Fruit fly (Drosophila melanogaster): ENCODE data around the gene Bace.

Gene Bace

DNA sequence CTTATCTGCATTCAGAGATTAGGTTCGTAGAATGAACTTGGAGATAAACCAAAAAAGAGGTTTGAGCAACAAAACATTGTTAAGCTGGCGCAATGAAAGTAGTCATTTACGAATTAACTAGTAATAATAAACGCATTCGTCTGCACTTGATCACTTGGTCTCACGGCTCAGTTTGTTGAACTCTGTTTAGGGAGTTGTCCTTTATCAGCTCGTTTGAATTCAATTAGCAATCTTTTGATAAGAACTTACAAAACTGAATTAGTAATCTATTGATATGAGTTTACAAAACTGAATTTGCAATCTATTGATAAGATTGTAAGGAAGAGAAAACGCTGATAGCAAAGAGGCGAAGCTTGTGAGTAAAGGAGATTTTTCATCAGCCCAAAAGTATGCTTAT, 38.0 kb upstream of the Bace start:
- TF ChIP-seq ttk (optimal IDR thresholded peaks at IDR 0.05) = no peak
- no peak for TF ChIP-seq psq (optimal IDR thresholded peaks at IDR 0.05)
- TF ChIP-seq h (optimal IDR thresholded peaks at IDR 0.05) = no peak
- no peak for TF ChIP-seq Myc (optimal IDR thresholded peaks at IDR 0.05)
- no peak for TF ChIP-seq insv (optimal IDR thresholded peaks at IDR 0.05)
- no peak for TF ChIP-seq Sin3A (optimal IDR thresholded peaks at IDR 0.05)

DNA sequence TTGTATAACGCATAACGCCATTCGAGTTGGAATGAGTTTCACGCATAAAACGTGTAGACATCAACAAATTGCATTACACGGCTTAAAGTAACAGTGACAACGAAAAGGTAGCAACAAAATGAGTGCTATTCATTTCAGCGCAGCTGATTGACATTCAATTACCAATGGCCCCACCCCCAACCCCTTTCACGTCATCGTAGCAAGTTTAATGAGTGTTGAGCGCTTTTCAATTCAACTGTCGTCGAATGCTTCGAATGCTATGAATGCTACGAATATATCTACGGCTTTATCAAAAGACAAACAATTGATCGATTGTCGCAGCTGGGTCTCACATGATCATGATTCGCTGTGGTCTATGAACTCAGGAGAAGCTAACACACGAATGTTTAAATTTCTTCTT, 37.5 kb upstream of the Bace start:
- no peak for TF ChIP-seq h (optimal IDR thresholded peaks at IDR 0.05)
- no peak for TF ChIP-seq ttk (optimal IDR thresholded peaks at IDR 0.05)
- no peak for TF ChIP-seq Myc (optimal IDR thresholded peaks at IDR 0.05)

DNA sequence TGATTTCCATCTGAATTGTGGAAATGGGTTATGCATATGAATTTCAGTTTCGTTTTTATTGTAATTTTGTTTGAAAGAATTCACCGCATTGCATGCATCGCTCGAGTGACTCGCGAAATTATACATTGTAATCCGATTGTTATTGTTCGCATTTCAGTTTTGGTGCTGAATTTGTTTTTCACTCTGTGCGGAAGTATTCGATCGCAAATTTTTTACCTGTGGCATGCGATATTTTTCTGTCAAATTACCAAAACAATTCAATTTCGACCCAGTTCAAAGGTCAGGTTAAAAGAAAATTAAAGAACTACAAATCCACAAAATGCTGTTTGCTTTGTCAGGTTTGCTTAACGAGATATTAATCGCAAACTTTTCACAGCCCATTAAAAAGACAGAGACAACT, 36.7 kb upstream of the Bace start:
- TF ChIP-seq Myc (optimal IDR thresholded peaks at IDR 0.05) (no peak), ttk (optimal IDR thresholded peaks at IDR 0.05) (no peak), psq (optimal IDR thresholded peaks at IDR 0.05) (no peak), h (optimal IDR thresholded peaks at IDR 0.05) (no peak), insv (optimal IDR thresholded peaks at IDR 0.05) (no peak), Sin3A (optimal IDR thresholded peaks at IDR 0.05) (no peak)

DNA sequence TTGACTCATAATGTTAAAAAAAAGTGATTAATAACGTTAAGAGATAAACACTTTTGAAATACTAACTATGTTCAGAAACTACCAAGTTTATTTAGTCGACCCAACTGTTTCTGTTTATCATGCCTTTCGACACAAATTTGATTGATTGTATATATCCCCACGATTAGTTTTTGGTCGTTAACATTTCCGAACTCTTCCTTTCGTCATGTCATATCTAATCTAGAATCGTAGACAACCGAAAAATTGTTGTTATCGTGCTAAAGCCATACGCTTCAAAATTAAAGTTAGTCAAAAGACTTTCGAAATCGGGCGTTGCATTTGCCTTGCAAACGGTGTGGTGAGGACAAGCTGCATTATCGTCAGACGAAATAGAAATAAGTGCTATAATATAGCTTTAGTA, 34.1 kb upstream of the Bace start:
- TF ChIP-seq Sin3A (optimal IDR thresholded peaks at IDR 0.05) (no peak), ttk (optimal IDR thresholded peaks at IDR 0.05) (no peak), Myc (optimal IDR thresholded peaks at IDR 0.05) (no peak), insv (optimal IDR thresholded peaks at IDR 0.05) (no peak), h (optimal IDR thresholded peaks at IDR 0.05) (no peak), psq (optimal IDR thresholded peaks at IDR 0.05) (no peak)

DNA sequence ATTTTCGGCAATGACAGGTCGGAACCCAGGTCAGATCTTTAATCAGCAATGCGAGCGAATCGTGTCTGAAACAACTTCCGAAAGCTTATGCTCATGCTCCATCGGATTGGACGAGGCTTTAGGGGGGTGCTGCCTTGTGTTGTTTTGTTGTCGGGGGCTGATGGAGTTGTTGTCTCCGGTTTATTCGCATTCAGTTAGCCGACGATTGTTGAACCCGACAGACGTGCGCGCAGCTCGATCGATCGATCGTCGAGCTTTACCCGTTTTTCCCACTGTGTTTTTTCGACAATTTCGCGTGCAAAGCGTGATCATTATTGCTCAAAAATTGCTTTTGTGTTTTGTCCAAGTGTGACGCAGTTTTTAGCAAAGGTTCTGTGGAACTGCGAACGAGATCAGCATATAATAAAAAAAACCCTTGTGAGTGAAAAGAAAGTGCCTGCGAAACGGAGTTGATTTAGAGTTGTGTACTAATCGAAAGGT, 32.9 kb upstream of the Bace start, which contains the start of gene CG17834:
TSS of gene CG17834 (plus strand) at position 191 of the 480 bp plus-strand sequence.
- TF ChIP-seq Myc (optimal IDR thresholded peaks at IDR 0.05) (no peak), h (optimal IDR thresholded peaks at IDR 0.05) (no peak), psq (optimal IDR thresholded peaks at IDR 0.05) (no peak), insv (optimal IDR thresholded peaks at IDR 0.05) (no peak), Sin3A (optimal IDR thresholded peaks at IDR 0.05) (no peak), ttk (optimal IDR thresholded peaks at IDR 0.05) (no peak)

DNA sequence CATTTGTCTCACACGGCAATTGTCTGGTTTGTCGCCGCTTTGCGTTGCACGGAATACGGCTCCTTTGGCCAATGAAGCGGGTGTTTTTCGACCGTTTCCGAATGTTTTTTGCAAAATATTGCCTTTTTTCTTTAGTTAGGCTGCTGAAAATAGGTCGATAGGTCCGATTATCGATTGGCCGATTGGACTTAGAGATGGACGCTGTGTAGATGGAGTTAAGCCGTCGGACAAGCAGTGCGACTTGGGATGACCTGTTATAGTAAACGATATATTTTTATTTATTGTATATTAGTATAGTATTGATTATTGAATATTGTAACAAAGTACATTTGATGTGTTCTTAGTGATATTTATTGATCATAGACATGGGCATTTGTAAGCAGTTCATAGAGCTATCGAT, 32.2 kb upstream of the Bace start, which contains the start of the genes lmgA and lmgB:
TSS of gene lmgA (minus strand) at position 301 of the 400 bp plus-strand sequence.
TSS of gene lmgB (minus strand) at position 301 of the 400 bp plus-strand sequence.
- TF ChIP-seq psq (optimal IDR thresholded peaks at IDR 0.05) (no peak), ttk (optimal IDR thresholded peaks at IDR 0.05) (no peak)

DNA sequence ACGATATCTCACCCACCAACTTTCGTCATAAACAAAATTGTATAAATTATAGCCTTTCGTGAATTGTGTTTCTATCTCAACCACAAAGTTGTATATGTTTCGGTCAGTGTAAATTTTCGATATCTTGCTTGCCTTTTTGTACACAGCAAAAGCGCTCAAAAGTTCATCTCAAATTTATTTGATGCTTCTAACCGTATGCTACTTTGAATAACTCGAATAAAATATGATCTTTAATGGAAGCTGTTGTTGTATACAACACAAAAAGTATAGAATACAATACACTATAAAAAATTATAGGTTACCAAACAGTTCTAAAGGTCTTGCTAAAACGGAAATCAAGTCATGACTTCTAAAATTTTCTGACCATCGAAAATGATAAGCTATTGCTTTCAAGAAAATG, 28.9 kb upstream of the Bace start:
- no peak for TF ChIP-seq insv (optimal IDR thresholded peaks at IDR 0.05)
- TF ChIP-seq h (optimal IDR thresholded peaks at IDR 0.05) = no peak
- TF ChIP-seq psq (optimal IDR thresholded peaks at IDR 0.05) = no peak
- no peak for TF ChIP-seq ttk (optimal IDR thresholded peaks at IDR 0.05)
- TF ChIP-seq Sin3A (optimal IDR thresholded peaks at IDR 0.05) = no peak
- no peak for TF ChIP-seq Myc (optimal IDR thresholded peaks at IDR 0.05)

DNA sequence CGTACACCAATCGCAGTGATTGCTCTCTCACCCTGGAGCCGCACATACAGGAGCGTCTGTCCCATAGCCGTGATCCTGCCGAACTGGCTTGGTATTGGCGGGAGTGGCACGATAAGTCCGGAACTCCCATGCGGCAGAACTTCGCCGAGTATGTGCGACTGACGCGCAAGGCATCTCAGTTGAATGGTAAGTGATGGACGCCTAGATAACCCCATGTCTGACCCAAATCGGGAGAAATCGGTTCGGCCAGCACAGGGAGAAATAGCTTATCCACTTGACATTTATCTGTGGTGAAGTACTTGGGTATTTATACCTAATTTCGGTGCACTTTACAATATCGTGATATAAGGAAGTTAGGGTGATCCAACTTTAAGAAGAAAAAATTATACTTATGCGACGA, 26.7 kb upstream of the Bace start:
- TF ChIP-seq insv (optimal IDR thresholded peaks at IDR 0.05) (no peak), h (optimal IDR thresholded peaks at IDR 0.05) (no peak), ttk (optimal IDR thresholded peaks at IDR 0.05) (no peak), Sin3A (optimal IDR thresholded peaks at IDR 0.05) (no peak), Myc (optimal IDR thresholded peaks at IDR 0.05) (no peak), psq (optimal IDR thresholded peaks at IDR 0.05) (no peak)

DNA sequence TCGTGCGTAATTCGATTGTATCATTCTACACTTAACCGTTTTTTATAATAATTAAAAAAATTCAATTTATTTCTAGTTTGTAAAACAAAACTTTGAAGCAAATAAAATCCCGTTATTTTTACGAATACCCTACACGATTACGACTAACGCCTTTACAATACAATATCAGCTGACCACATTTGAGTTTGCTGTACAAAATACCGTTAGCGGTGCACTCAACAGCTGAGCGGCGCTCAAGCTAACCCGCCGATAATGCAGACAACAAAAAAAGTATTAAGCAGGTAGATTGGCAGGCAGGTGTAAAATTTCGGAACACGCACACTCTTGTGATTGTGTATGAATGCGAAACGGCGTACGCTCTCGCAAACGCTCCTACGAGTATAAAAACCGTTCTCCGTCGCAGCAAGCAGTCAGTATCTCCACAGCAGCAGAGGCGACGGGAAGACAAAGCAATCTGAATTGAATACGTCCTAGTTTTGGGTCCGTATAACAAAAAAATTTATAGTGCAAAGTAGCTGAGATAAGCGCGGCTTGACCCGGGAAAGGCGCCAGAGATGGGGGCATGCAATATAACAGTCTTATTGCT, 25.7 kb upstream of the Bace start, which contains the start of gene Acer:
TSS of gene Acer (plus strand) at position 210 of the 586 bp plus-strand sequence.
- TF ChIP-seq psq (optimal IDR thresholded peaks at IDR 0.05) (no peak), Myc (optimal IDR thresholded peaks at IDR 0.05) (no peak), insv (optimal IDR thresholded peaks at IDR 0.05) (no peak), h (optimal IDR thresholded peaks at IDR 0.05) (no peak), Sin3A (optimal IDR thresholded peaks at IDR 0.05) (no peak), ttk (optimal IDR thresholded peaks at IDR 0.05) (no peak)

DNA sequence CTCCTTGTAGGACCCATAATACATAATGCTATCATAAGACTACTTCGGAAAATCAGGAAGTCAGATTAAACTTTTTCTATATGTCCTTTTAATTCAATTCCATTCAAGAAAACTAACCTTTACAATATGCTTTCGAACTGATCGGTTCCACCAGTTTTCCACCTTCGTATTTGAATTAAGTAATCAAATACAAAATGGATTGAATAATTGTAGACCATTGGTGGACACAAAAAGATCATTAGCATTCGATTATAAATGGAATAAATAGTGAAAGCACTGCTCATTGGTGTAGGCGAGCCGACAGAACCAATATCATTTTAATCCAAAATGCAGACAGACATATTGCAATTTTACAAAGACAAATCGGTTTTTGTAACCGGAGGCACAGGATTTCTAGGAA, 23.3 kb upstream of the Bace start, which contains the start of gene Sgp:
TSS of gene Sgp (plus strand) at position 301 of the 400 bp plus-strand sequence.
- TF ChIP-seq Myc (optimal IDR thresholded peaks at IDR 0.05) (no peak), ttk (optimal IDR thresholded peaks at IDR 0.05) (no peak), Sin3A (optimal IDR thresholded peaks at IDR 0.05) (no peak), insv (optimal IDR thresholded peaks at IDR 0.05) (no peak), h (optimal IDR thresholded peaks at IDR 0.05) (no peak), psq (optimal IDR thresholded peaks at IDR 0.05) (no peak)

DNA sequence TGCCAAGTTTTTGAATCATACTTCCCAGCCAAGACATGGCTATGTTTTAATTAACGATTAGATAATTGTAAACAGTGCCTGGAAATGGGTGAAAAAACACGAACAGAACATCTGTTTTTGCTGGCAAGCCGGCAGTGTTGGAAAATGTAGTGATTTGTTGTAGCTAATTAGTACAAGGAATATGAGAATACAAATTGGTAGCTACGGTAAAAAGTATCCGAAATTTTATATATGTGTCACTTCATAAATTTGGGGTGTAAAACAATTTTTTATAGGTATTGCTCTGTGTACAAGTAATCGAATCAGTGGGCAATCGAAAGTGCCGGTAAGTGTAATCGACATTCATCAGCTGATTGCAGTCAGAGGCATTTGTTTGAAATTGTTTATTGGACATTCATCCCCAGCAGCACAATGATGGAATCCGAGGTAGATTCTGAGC, 21.2 kb upstream of the Bace start, which contains the start of the genes mRpL51 and Uba4:
TSS of gene mRpL51 (minus strand) at position 125 of the 439 bp plus-strand sequence.
TSS of gene Uba4 (plus strand) at position 156 of the 439 bp plus-strand sequence.
- TF ChIP-seq h (optimal IDR thresholded peaks at IDR 0.05) (no peak), Myc (optimal IDR thresholded peaks at IDR 0.05) (no peak), insv (optimal IDR thresholded peaks at IDR 0.05) (no peak), ttk (optimal IDR thresholded peaks at IDR 0.05) (no peak), Sin3A (optimal IDR thresholded peaks at IDR 0.05) (no peak), psq (optimal IDR thresholded peaks at IDR 0.05) (no peak)

DNA sequence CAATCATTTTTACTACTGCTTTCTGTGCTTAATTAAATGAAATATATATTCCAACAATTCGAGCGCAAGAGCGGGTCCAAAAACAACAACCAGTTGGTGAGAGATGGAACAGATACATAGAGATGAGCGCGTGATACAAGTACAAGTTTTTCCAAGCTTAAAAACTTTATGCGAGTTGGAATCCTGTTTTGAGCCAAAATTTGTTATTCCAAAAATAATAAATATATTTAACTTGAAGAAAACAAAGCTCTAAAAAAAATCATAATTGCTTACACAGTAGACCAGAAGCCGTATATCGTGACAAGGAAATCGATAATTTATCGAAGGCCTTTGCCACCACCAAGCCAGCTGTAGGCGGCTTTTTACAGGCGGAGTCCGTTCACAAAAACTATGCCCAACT, 18.6 kb upstream of the Bace start, which contains the start of the genes CG13097 and PIG-U:
TSS of gene CG13097 (minus strand) at position 121 of the 400 bp plus-strand sequence.
TSS of gene PIG-U (plus strand) at position 349 of the 400 bp plus-strand sequence.
- TF ChIP-seq psq (optimal IDR thresholded peaks at IDR 0.05) (no peak), Myc (optimal IDR thresholded peaks at IDR 0.05) (no peak), Sin3A (optimal IDR thresholded peaks at IDR 0.05) (no peak), h (optimal IDR thresholded peaks at IDR 0.05) (no peak), insv (optimal IDR thresholded peaks at IDR 0.05) (no peak), ttk (optimal IDR thresholded peaks at IDR 0.05) (no peak)
